Fruit fly (Drosophila melanogaster): ENCODE data around the gene Dab.
A peak's percentile ranks its signal among the peaks of the same experiment; 100 is the strongest.

Dab gene

dm6 chr3L:16765647-16766628 lies 54.0 kb downstream of the Dab start, which contains the start of gene Nrt (continued):
- TF ChIP-seq ttk (GFP tag; IDR thresholded peaks at IDR 0.05), result peak; percentile 65; the same call in 1 of the 2 replicates
- 0 out of 3 replicates have a peak, but pooled peaks have one; percentile 9 for TF ChIP-seq CG3726 (GFP tag; IDR thresholded peaks at IDR 0.05)
- no peak for TF ChIP-seq CG6654 (GFP tag; optimal IDR thresholded peaks at IDR 0.05)
- no peak for TF ChIP-seq Hmx (GFP tag; optimal IDR thresholded peaks at IDR 0.05)
- TF ChIP-seq CG8359 (GFP tag; optimal IDR thresholded peaks at IDR 0.05; ENCODE audit: borderline replicate concordance), result peak; percentile 6
- TF ChIP-seq CG17361 (GFP tag; IDR thresholded peaks at IDR 0.05), result peak; percentile 67; the same call in 2 of the 3 replicates
- TF ChIP-seq oc (tag; optimal IDR thresholded peaks at IDR 0.05), result peak; percentile 59
- TF ChIP-seq MESR4 (GFP tag; optimal IDR thresholded peaks at IDR 0.05), result peak; percentile 1
- no peak for TF ChIP-seq CG8281 (tag; optimal IDR thresholded peaks at IDR 0.05)
- peak; percentile 59; the same call in 2 of the 3 replicates for TF ChIP-seq CG14050 (GFP tag; IDR thresholded peaks at IDR 0.05)
- peak; percentile 83 for TF ChIP-seq CG13424 (tag; optimal IDR thresholded peaks at IDR 0.05)
- TF ChIP-seq nom (GFP tag; optimal IDR thresholded peaks at IDR 0.05), result peak; percentile 90
- TF ChIP-seq CG12391 (tag; optimal IDR thresholded peaks at IDR 0.05), result peak; percentile 82
- TF ChIP-seq Blimp-1 (GFP tag; optimal IDR thresholded peaks at IDR 0.05), result peak; percentile 78
- peak; percentile 18 for TF ChIP-seq tin (GFP tag; optimal IDR thresholded peaks at IDR 0.05)
- TF ChIP-seq dimm (GFP tag; IDR thresholded peaks at IDR 0.05), result no peak
- no peak for TF ChIP-seq al (GFP tag; IDR thresholded peaks at IDR 0.05)
- TF ChIP-seq luna (GFP tag; optimal IDR thresholded peaks at IDR 0.05), result no peak
- no peak for TF ChIP-seq pzg (GFP tag; optimal IDR thresholded peaks at IDR 0.05)
- TF ChIP-seq CG17186 (GFP tag; optimal IDR thresholded peaks at IDR 0.05), result no peak
- no peak for TF ChIP-seq peb (GFP tag; IDR thresholded peaks at IDR 0.05)
- no peak for TF ChIP-seq Optix (GFP tag; IDR thresholded peaks at IDR 0.05)
- TF ChIP-seq gem (tag; optimal IDR thresholded peaks at IDR 0.05), result peak; percentile 85
- TF ChIP-seq repo (GFP tag; optimal IDR thresholded peaks at IDR 0.05), result no peak
- TF ChIP-seq pb (GFP tag; optimal IDR thresholded peaks at IDR 0.05), result no peak
- TF ChIP-seq CG12104 (GFP tag; optimal IDR thresholded peaks at IDR 0.05), result peak; percentile 34
- TF ChIP-seq lola (GFP tag; optimal IDR thresholded peaks at IDR 0.05), result peak in 1 of 3 experiments; percentile 71
- no peak for TF ChIP-seq Mad (GFP tag; optimal IDR thresholded peaks at IDR 0.05)
- TF ChIP-seq CG11093 (GFP tag; IDR thresholded peaks at IDR 0.05), result no peak
- no peak for TF ChIP-seq sc (optimal IDR thresholded peaks at IDR 0.05)
- TF ChIP-seq sc (GFP tag; optimal IDR thresholded peaks at IDR 0.05), result peak; percentile 19
- no peak for TF ChIP-seq schlank (tag; optimal IDR thresholded peaks at IDR 0.05)
- no peak for TF ChIP-seq pan (optimal IDR thresholded peaks at IDR 0.05)
- no peak for TF ChIP-seq pan (GFP tag; optimal IDR thresholded peaks at IDR 0.05 in 1 of 2, IDR thresholded peaks at IDR 0.05 in 1 of 2)
- peak; percentile 64 for TF ChIP-seq Atf6 (GFP tag; IDR thresholded peaks at IDR 0.05)
- peak; percentile 49 for TF ChIP-seq NfI (GFP tag; optimal IDR thresholded peaks at IDR 0.05)
- no peak for TF ChIP-seq CG11398 (GFP tag; optimal IDR thresholded peaks at IDR 0.05)
- peak; percentile 25; the same call in 1 of the 3 replicates for TF ChIP-seq CG34224 (GFP tag; IDR thresholded peaks at IDR 0.05; ENCODE audit: partially characterized antibody)
- no peak for TF ChIP-seq Doc3 (GFP tag; IDR thresholded peaks at IDR 0.05; ENCODE audit: partially characterized antibody)
- TF ChIP-seq CG9727 (GFP tag; optimal IDR thresholded peaks at IDR 0.05), result peak; percentile 66
- no peak for TF ChIP-seq ERR (GFP tag; optimal IDR thresholded peaks at IDR 0.05)
- TF ChIP-seq pita (GFP tag; optimal IDR thresholded peaks at IDR 0.05), result no peak
- TF ChIP-seq seq (GFP tag; IDR thresholded peaks at IDR 0.05), result peak; percentile 77
- no peak for TF ChIP-seq tio (GFP tag; optimal IDR thresholded peaks at IDR 0.05)
- no peak for TF ChIP-seq CG10565 (GFP tag; optimal IDR thresholded peaks at IDR 0.05)
- TF ChIP-seq Deaf1 (tag; optimal IDR thresholded peaks at IDR 0.05), result peak; percentile 37
- TF ChIP-seq CG6683 (GFP tag; optimal IDR thresholded peaks at IDR 0.05), result peak; percentile 69
- no peak for TF ChIP-seq Sry-δ (GFP tag; optimal IDR thresholded peaks at IDR 0.05)
